Worm (Caenorhabditis elegans) whole organism, L2 larva: ENCODE results near the gene pid-1.
A peak's percentile ranks its signal among the peaks of the same experiment; 100 is the strongest.

Experiments used
- C34F6.9 ChIP-seq: fragments of 150-350 bp; optimal IDR thresholded peaks from 2 replicates; lab custom pipeline; 2014; ENCODE audit warnings: missing biosample characterization, missing genetic modification characterization
- F13H6.1 ChIP-seq: sonication (generic microtip); optimal IDR thresholded peaks from 2 replicates; lab custom pipeline; 2016; ENCODE audit warnings: missing genetic modification characterization, missing compliant biosample characterization
- R02D3.7 ChIP-seq: fragments of 150-350 bp; optimal IDR thresholded peaks from 2 replicates; lab custom pipeline; 2014; ENCODE audit warnings: missing biosample characterization, missing genetic modification characterization
- ceh-16 ChIP-seq: fragments of 150-350 bp; optimal IDR thresholded peaks from 2 replicates; lab custom pipeline; 2014; ENCODE audit warnings: missing biosample characterization, missing genetic modification characterization
- elt-1 ChIP-seq: fragments of 150-350 bp; optimal IDR thresholded peaks from 2 replicates; lab custom pipeline; 2014; ENCODE audit warnings: missing biosample characterization, missing genetic modification characterization
- lsy-2 ChIP-seq, 2 experiments: fragments of 150-350 bp in 1 of 2; sonication (generic microtip) in 1 of 2; optimal IDR thresholded peaks; 2 replicates each; lab custom pipeline; 2014 to 2017; ENCODE audit warnings: missing biosample characterization in 2 of 2, missing genetic modification characterization in 2 of 2
- nhr-10 ChIP-seq: sonication (generic microtip); optimal IDR thresholded peaks from 2 replicates; lab custom pipeline; 2017; ENCODE audit warnings: missing biosample characterization, missing genetic modification characterization
- nhr-129 ChIP-seq: fragments of 150-350 bp; optimal IDR thresholded peaks from 2 replicates; lab custom pipeline; 2014; ENCODE audit warnings: missing biosample characterization, missing genetic modification characterization
- skn-1 ChIP-seq: sonication (generic microtip); optimal IDR thresholded peaks from 2 replicates; lab custom pipeline; 2017; ENCODE audit warnings: missing biosample characterization, missing genetic modification characterization
- sma-9 ChIP-seq, 2 experiments: fragments of 150-350 bp in 1 of 2; sonication (generic microtip) in 1 of 2; optimal IDR thresholded peaks; 2 replicates each; lab custom pipeline; 2014 to 2016; ENCODE audit warnings: missing genetic modification characterization in 2 of 2, mild to moderate bottlenecking in 1 of 2, missing biosample characterization in 1 of 2, missing compliant biosample characterization in 1 of 2, missing genetic modification reagents in 1 of 2, moderate library complexity in 1 of 2
- snpc-4 ChIP-seq: fragments of 150-350 bp; optimal IDR thresholded peaks from 2 replicates; lab custom pipeline; 2014; ENCODE audit warnings: missing biosample characterization, missing genetic modification characterization
- unc-55 ChIP-seq: fragments of 150-350 bp; sonication (generic microtip); optimal IDR thresholded peaks from 3 replicates; lab custom pipeline; 2014; ENCODE audit warnings: missing biosample characterization, missing genetic modification reagents, missing genetic modification characterization
- ztf-4 ChIP-seq: fragments of 150-350 bp; optimal IDR thresholded peaks from 2 replicates; lab custom pipeline; 2014; ENCODE audit warnings: missing biosample characterization, missing genetic modification characterization

pid-1 gene

DNA sequence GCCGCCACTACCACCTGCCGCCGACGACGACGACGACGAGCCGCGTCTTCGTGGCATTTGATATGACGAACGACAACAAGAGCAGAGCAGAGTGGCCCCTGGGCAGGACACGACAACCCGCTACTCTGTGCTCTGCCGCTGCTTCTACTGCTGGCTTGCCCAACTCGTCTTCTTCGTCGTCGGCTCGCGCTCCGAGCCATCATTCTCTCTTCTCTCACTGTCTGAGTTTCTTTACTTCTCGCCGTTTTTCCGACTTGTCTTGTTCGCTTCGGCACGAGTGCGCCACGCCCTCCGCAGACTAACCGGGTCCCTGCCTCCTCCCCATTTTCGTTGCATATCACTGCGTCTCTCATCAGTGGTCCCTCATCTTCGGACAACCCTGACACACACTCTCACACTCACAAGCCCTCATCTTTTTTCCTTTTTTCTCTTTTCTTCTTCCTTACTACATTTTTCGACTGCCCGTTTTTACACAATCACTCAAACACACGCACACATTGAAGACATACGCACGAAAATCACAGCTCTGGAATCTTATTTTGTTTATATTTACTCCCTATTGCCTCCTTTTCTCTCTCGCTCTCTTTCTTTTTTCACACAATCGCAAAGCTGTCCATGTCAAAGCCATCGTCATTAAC is 48.2 kb downstream of the pid-1 start (continued):
- TF ChIP-seq skn-1 (tag; lab: Kevin White, UChicago) (no peak), lsy-2 (tag; optimal IDR thresholded peaks at IDR 0.05; lab: Kevin White, UChicago) (peak; percentile 12 to 79), nhr-129 (tag; lab: Kevin White, UChicago) (peak; percentile 87)
- TF ChIP-seq, all 48 proteins: peak for 20

DNA sequence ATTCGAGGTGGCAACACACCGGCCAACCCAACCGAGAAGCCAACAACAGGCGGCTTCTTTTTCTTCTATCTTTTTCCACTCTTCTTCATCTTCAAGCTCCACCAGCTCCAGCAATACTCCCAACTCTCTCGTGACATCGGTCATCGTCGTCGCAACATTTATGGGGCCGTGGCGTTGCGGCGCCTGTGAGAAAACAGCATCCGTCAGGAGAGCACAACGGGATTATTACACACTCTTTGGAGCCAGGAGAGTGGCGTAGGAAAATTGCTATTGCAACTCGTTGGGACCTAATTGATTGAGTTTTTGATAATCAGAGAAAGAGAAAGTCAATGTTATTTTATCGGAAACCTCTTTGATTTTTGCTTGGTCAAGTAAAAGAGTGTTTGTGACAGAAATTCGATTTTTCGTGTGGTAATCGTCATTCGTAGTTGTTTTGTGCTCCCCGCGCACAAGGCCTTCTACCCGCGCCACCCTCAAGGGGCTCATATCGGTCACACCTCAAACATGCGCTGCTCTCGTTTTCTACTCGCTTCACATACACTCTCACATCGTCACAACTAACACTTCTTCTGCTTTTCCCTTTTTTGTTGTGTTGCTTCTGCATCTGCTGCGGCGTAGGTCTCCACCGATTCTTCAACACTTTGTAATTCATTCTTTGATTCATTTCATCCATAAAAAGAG is 50.1 kb downstream of the pid-1 start:
- TF ChIP-seq sma-9 (GFP tag; optimal IDR thresholded peaks at IDR 0.05; lab: Kevin White, UChicago) (peak; percentile 30), sma-9 (tag; optimal IDR thresholded peaks at IDR 0.05; lab: Kevin White, UChicago) (no peak), C34F6.9 (peak; percentile 29), nhr-10 (tag; lab: Kevin White, UChicago) (no peak), lsy-2 (tag; optimal IDR thresholded peaks at IDR 0.05; lab: Kevin White, UChicago) (peak in 1 of 2 experiments; percentile 9), unc-55 (GFP tag; lab: Kevin White, UChicago) (peak; percentile 3), elt-1 (tag; lab: Kevin White, UChicago) (no peak), nhr-129 (tag; lab: Kevin White, UChicago) (peak; percentile 19), snpc-4 (tag; lab: Kevin White, UChicago) (no peak), ztf-4 (tag; lab: Kevin White, UChicago) (no peak), R02D3.7 (tag; lab: Kevin White, UChicago) (no peak), F13H6.1 (tag; lab: Kevin White, UChicago) (peak; percentile 66), skn-1 (tag; lab: Kevin White, UChicago) (no peak), ceh-16 (tag; lab: Kevin White, UChicago) (no peak)
- TF ChIP-seq, all 48 proteins: peak for 6
